Fruit fly (Drosophila melanogaster) Kc167 (cell line): ENCODE data around the gene CG42713.

ENCODE experiments used
- psq ChIP-seq: fragments of >200 bp; optimal IDR thresholded peaks from 2 replicates; lab custom pipeline; 2017; ENCODE audit warnings: missing external identifiers
- ttk ChIP-seq: sonication (Bioruptor generic); optimal IDR thresholded peaks from 2 replicates; lab custom pipeline; 2017; ENCODE audit warnings: missing external identifiers

DNA sequence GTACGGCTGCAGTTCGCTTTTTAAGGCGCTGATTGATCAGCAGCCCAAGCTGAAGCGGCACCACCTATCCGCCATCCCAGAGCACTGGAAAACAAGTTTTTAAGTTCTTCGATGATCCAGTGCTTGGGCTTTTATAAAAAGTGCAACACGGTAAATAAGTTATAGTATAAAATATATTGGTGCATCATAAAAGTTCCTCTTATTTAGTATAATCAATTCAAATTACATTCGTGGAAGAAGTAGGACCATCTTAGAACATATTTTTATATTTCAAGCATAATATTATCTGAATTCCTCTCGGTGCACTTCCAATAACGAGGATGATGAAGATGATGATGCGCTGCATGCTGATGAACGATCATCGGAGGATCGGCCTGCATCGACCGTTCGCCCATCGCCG, 35.8 kb upstream of the CG42713 start:
- no peak for TF ChIP-seq ttk (lab: Kevin White, UChicago)
- TF ChIP-seq psq (lab: Kevin White, UChicago), result no peak
